Worm (Caenorhabditis elegans): Measurements from ENCODE around the gene col-79.

DNA sequence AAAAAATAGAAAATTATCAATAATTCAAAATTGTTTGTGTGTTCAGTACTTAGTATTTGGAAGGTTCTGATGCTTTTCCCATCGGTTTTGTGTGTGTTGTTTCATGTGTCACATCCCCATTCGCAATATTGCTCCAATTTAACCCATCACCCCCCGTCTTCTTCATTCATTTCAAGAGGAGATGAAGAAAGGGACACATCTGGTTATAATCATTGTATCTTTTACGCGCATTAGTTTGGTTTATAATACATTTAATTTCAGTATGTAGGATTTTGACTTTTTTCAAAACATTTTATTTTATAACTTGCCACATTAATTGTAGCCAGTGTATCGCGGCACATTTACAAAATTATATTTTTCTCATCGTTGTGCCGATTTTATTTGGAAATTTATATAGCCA, 23.3 kb upstream of the col-79 start:
- TF ChIP-seq nhr-25 (tag; optimal IDR thresholded peaks at IDR 0.05; ENCODE audit: borderline replicate concordance, insufficient read depth) (no peak), ZK546.5 (tag; optimal IDR thresholded peaks at IDR 0.05) (no peak), ZK337.2 (GFP tag; IDR thresholded peaks at IDR 0.05) (no peak), unc-62 (GFP tag; optimal IDR thresholded peaks at IDR 0.05 in 1 of 2) (no peak), unc-62 (tag; optimal IDR thresholded peaks at IDR 0.05) (no peak), dmd-9 (GFP tag; IDR thresholded peaks at IDR 0.05) (no peak), F37D6.2 (tag; optimal IDR thresholded peaks at IDR 0.05) (no peak), skn-1 (tag; optimal IDR thresholded peaks at IDR 0.05) (no peak), set-16 (GFP tag; IDR thresholded peaks at IDR 0.05) (no peak), hmg-1.1 (GFP tag; IDR thresholded peaks at IDR 0.05) (no peak), fkh-10 (GFP tag; optimal IDR thresholded peaks at IDR 0.05) (no peak), nhr-11 (tag; optimal IDR thresholded peaks at IDR 0.05) (no peak)
